Worm (Caenorhabditis elegans) whole organism, midembryonic: Measurements from ENCODE around the gene F55C12.2.

Source experiments
- T22C8.4 ChIP-seq: fragments of 200-800 bp; sonication (Bioruptor generic); IDR thresholded peaks from 2 replicates; pipeline ENCODE4 v1.3.6; 2022; ENCODE audit warnings: missing genetic modification characterization, missing compliant biosample characterization
- cog-1 ChIP-seq: sonication (generic microtip); optimal IDR thresholded peaks from 2 replicates; lab custom pipeline; 2016; ENCODE audit warnings: missing genetic modification characterization, missing compliant biosample characterization
- flt-1 ChIP-seq: fragments of 200-800 bp; sonication (Bioruptor generic); IDR thresholded peaks from 2 replicates; pipeline ENCODE4 v1.3.6; 2022; ENCODE audit warnings: missing genetic modification characterization, missing compliant biosample characterization
- klf-2 ChIP-seq: fragments of 200-800 bp; sonication (Bioruptor generic); conservative IDR thresholded peaks from 2 replicates; pipeline ENCODE4 v1.3.6; 2022; ENCODE audit warnings: missing genetic modification reagents, missing genetic modification characterization, missing compliant biosample characterization
- med-1 ChIP-seq: sonication (generic microtip); optimal IDR thresholded peaks from 2 replicates; lab custom pipeline; 2017; ENCODE audit warnings: missing genetic modification characterization, mild to moderate bottlenecking, missing compliant biosample characterization, antibody characterized with exemption, missing genetic modification reagents; ENCODE audit not compliant: insufficient read depth
- ref-1 ChIP-seq: fragments of 200-800 bp; sonication (Bioruptor generic); conservative IDR thresholded peaks from 2 replicates; pipeline ENCODE4 v1.3.6; 2022; ENCODE audit warnings: missing genetic modification reagents, missing genetic modification characterization, missing compliant biosample characterization
- tab-1 ChIP-seq: fragments of 200-800 bp; sonication (Bioruptor generic); IDR thresholded peaks from 2 replicates; pipeline ENCODE4 v1.3.6; 2022; ENCODE audit warnings: missing genetic modification characterization, missing compliant biosample characterization
- ztf-23 ChIP-seq: fragments of 200-800 bp; sonication (Bioruptor generic); IDR thresholded peaks from 2 replicates; pipeline ENCODE4 v1.3.6; 2022; ENCODE audit warnings: missing genetic modification reagents, missing genetic modification characterization, missing compliant biosample characterization
- ztf-29 ChIP-seq: fragments of 200-800 bp; sonication (Bioruptor generic); IDR thresholded peaks from 2 replicates; pipeline ENCODE4 v1.3.6; 2022; ENCODE audit warnings: missing genetic modification reagents, missing genetic modification characterization, missing compliant biosample characterization

The F55C12.2 gene

ce11 chrII:5911939-5912523, 35.4 kb downstream of the F55C12.2 start:
- no peak for TF ChIP-seq klf-2 (GFP tag; lab: Robert Waterston, UW)
- TF ChIP-seq ztf-23 (GFP tag; lab: Robert Waterston, UW) = no peak
- TF ChIP-seq ztf-29 = no peak
- TF ChIP-seq tab-1 (GFP tag; lab: Robert Waterston, UW) = no peak
- no peak for TF ChIP-seq cog-1 (tag; lab: Kevin White, UChicago)
- no peak for TF ChIP-seq ref-1 (GFP tag; lab: Robert Waterston, UW)
- TF ChIP-seq med-1 (GFP tag; lab: Kevin White, UChicago) = no peak
- no peak for TF ChIP-seq T22C8.4 (GFP tag; lab: Robert Waterston, UW)
- no peak for TF ChIP-seq flt-1 (GFP tag; lab: Robert Waterston, UW)

ce11 chrII:5913897-5914296, 37.3 kb downstream of the F55C12.2 start:
- TF ChIP-seq ref-1 (GFP tag; lab: Robert Waterston, UW) (no peak), med-1 (GFP tag; lab: Kevin White, UChicago) (no peak), tab-1 (GFP tag; lab: Robert Waterston, UW) (no peak), flt-1 (GFP tag; lab: Robert Waterston, UW) (no peak), ztf-29 (no peak), ztf-23 (GFP tag; lab: Robert Waterston, UW) (no peak), cog-1 (tag; lab: Kevin White, UChicago) (no peak), T22C8.4 (GFP tag; lab: Robert Waterston, UW) (no peak), klf-2 (GFP tag; lab: Robert Waterston, UW) (no peak)

ce11 chrII:5917010-5917472, 40.4 kb downstream of the F55C12.2 start, which contains the start of gene frh-1:
frh-1 (plus strand) TSS chrII:5917422.
- no peak for TF ChIP-seq med-1 (GFP tag; lab: Kevin White, UChicago)
- no peak for TF ChIP-seq ref-1 (GFP tag; lab: Robert Waterston, UW)
- TF ChIP-seq klf-2 (GFP tag; lab: Robert Waterston, UW) = no peak
- TF ChIP-seq ztf-29 = no peak
- no peak for TF ChIP-seq T22C8.4 (GFP tag; lab: Robert Waterston, UW)
- TF ChIP-seq flt-1 (GFP tag; lab: Robert Waterston, UW) = no peak
- no peak for TF ChIP-seq ztf-23 (GFP tag; lab: Robert Waterston, UW)
- TF ChIP-seq cog-1 (tag; lab: Kevin White, UChicago) = no peak
- no peak for TF ChIP-seq tab-1 (GFP tag; lab: Robert Waterston, UW)

- TF ChIP-seq ztf-29 (no peak), T22C8.4 (GFP tag; lab: Robert Waterston, UW) (no peak), klf-2 (GFP tag; lab: Robert Waterston, UW) (no peak), ref-1 (GFP tag; lab: Robert Waterston, UW) (no peak), flt-1 (GFP tag; lab: Robert Waterston, UW) (0 out of 2 replicates have a peak, but pooled peaks have one; percentile 27), med-1 (GFP tag; lab: Kevin White, UChicago) (no peak), tab-1 (GFP tag; lab: Robert Waterston, UW) (no peak), ztf-23 (GFP tag; lab: Robert Waterston, UW) (no peak)
Observed at ce11 chrII:5918149-5918697, 41.6 kb downstream of the F55C12.2 start, which contains the start of gene ptp-2. ptp-2 (plus strand) TSS chrII:5918647.

- TF ChIP-seq cog-1 (tag; lab: Kevin White, UChicago) (no peak), med-1 (GFP tag; lab: Kevin White, UChicago) (no peak), tab-1 (GFP tag; lab: Robert Waterston, UW) (no peak), klf-2 (GFP tag; lab: Robert Waterston, UW) (no peak), ztf-23 (GFP tag; lab: Robert Waterston, UW) (no peak), T22C8.4 (GFP tag; lab: Robert Waterston, UW) (no peak), flt-1 (GFP tag; lab: Robert Waterston, UW) (no peak), ztf-29 (no peak), ref-1 (GFP tag; lab: Robert Waterston, UW) (no peak)
Observed at ce11 chrII:5921620-5922019, 45.0 kb downstream of the F55C12.2 start, which contains the start of gene vrk-1. vrk-1 (plus strand) TSS chrII:5921967.
